Worm (Caenorhabditis elegans): ENCODE measurements around the gene ddl-3.
A peak's percentile ranks its signal among the peaks of the same experiment; 100 is the strongest.
"Not testable (repeated sequence)": the region's sequence is repeated elsewhere in the genome, so short reads cannot be mapped to it uniquely, and the experiment has no call there.

The ddl-3 gene

DNA sequence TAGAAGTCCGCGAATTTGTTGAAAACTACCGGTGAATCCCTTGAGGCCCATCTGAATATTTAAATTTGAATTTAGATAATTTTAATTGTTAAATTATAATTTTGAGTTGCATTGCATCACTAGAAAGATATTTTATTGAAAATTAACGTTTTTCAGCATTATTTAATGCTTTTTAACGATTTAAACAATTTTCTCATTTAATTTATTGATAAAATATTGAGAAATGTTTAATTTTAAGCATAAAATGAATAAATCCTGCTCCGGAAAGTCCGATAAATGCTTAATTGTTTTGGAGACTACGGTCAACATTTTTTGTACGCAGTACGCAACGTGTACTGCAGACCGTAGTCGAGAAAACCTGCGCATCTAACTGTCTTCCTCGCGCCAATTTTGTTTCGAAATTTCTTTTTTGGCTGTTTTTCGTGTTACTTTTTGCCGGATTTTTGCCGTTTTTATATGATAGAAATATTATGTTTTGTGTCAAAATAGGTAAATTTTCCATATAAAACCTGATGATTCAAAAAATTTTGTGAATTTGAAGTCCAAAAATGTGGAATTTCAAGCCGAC is 5.2 kb upstream of the ddl-3 start, which contains the start of the genes Y54G11A.17, lin-7 and elof-1 (continued):
- TF ChIP-seq nhr-11 (tag; optimal IDR thresholded peaks at IDR 0.05) = peak; percentile 88
- peak; percentile 97 for TF ChIP-seq nhr-77 (tag; optimal IDR thresholded peaks at IDR 0.05)
- peak; percentile 51; the same call in 1 of the 2 replicates for TF ChIP-seq T26A8.4 (GFP tag; IDR thresholded peaks at IDR 0.05)
- TF ChIP-seq dmd-6 (GFP tag; IDR thresholded peaks at IDR 0.05) = peak; percentile 56; the same call in 1 of the 2 replicates
- TF ChIP-seq unc-130 (GFP tag; optimal IDR thresholded peaks at IDR 0.05) = peak; percentile 73
- TF ChIP-seq ceh-20 (GFP tag; IDR thresholded peaks at IDR 0.05) = peak; percentile 57; the same call in 1 of the 2 replicates
- TF ChIP-seq dve-1 (tag; optimal IDR thresholded peaks at IDR 0.05; ENCODE audit: insufficient read depth) = peak; percentile 87
- TF ChIP-seq php-3 (GFP tag; IDR thresholded peaks at IDR 0.05) = 0 out of 2 replicates have a peak, but pooled peaks have one; percentile 14

ce11 chrII:14346243-14346642 is 2.0 kb upstream of the ddl-3 start, which contains the start of gene Y54G11A.9:
Gene Y54G11A.9 (minus strand): TSS chrII:14346438.
- peak in 1 of 2 experiments; percentile 56 for TF ChIP-seq unc-62 (GFP tag; optimal IDR thresholded peaks at IDR 0.05 in 1 of 2)
- TF ChIP-seq unc-62 (tag; optimal IDR thresholded peaks at IDR 0.05) = not testable (repeated sequence)

DNA sequence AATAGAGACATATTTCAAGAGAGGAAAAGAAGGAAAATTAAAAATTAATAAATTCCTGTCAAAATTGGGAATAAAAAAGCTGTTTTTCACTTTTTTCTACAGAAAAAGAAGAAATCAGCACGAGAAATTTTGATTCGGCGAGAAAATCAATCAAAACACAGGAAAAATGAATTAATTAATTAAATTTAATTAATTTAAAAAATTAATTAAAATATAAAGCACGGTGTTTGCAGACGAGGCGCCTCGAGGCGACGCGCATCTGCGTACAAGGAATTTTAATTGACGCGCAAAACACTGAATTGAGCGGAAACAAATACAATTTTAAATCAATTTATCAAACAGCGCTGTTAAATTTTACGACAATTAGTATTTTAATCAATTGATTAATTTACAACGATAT is 23.0 kb downstream of the ddl-3 start:
- peak; percentile 39; the same call in 1 of the 2 replicates for TF ChIP-seq lin-38 (GFP tag; IDR thresholded peaks at IDR 0.05)
- TF ChIP-seq arid-1 (GFP tag; conservative IDR thresholded peaks at IDR 0.05) = no peak
- no peak for TF ChIP-seq nhr-237 (tag; optimal IDR thresholded peaks at IDR 0.05)
- TF ChIP-seq spr-1 (tag; optimal IDR thresholded peaks at IDR 0.05) = no peak
- TF ChIP-seq lin-1 (GFP tag; IDR thresholded peaks at IDR 0.05) = no peak
- TF ChIP-seq R02D3.7 (tag; optimal IDR thresholded peaks at IDR 0.05) = no peak
- no peak for TF ChIP-seq lin-15B (tag; optimal IDR thresholded peaks at IDR 0.05)
- TF ChIP-seq sdz-12 (GFP tag; optimal IDR thresholded peaks at IDR 0.05) = no peak
- TF ChIP-seq mes-2 (tag; optimal IDR thresholded peaks at IDR 0.05; ENCODE audit: poor library complexity, severe bottlenecking) = peak; percentile 27
- no peak for TF ChIP-seq hlh-30 (tag; optimal IDR thresholded peaks at IDR 0.05; ENCODE audit: insufficient read depth)

DNA sequence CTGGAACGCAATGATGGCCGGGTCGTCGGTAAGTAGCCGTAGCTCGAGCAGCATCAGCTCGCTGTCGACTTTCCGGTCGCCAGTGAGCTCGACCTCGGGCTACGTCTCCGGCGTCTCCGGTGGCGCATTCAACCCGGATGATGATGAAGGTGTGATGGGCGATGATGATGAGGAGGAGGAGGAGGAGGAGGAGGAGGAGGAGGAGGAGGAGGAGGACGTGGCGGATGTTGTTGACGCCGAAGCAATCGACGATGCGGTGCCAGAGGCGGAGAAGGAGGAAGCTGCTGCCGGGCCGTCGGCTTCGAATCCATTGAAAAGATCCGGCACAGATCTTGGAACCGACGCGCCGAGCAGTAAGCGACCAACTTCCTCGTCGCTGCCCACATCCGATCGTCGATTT is 25.0 kb downstream of the ddl-3 start:
- TF ChIP-seq jun-1 (tag; optimal IDR thresholded peaks at IDR 0.05) (no peak), R02D3.7 (tag; optimal IDR thresholded peaks at IDR 0.05) (no peak), aha-1 (tag) (peak; percentile 4), madf-5 (GFP tag; IDR thresholded peaks at IDR 0.05) (0 out of 4 replicates have a peak, but pooled peaks of 1 of the 2 experiments have one; percentile 12), vab-7 (GFP tag; IDR thresholded peaks at IDR 0.05) (no peak), set-16 (GFP tag; IDR thresholded peaks at IDR 0.05) (peak; percentile 95)

DNA sequence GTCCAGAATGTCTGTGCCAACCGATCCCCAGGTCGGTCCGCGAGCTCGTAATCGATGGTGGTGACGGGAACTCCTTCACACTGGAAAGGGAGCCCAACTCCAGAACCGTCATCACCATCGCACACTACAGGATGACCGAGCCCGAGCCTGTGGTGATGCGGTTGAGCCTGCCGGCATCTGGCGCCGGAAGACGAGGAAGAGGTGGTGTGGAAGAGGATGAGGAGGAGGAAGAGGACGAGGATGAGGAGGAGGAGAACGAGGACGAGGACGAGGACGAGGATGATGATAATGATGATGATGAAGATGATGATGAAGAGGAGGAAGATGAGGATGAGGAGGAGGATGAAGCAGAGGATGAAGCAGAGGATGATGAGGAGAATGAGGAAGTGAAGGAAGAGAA is 26.2 kb downstream of the ddl-3 start, which contains the start of gene Y54G11A.14:
TSS of gene Y54G11A.14 (plus strand) at position 132 of the 400 bp plus-strand sequence.
- no peak for TF ChIP-seq ztf-7 (tag; optimal IDR thresholded peaks at IDR 0.05)
- no peak for TF ChIP-seq hif-1 (tag; optimal IDR thresholded peaks at IDR 0.05)
- TF ChIP-seq set-16 (GFP tag; IDR thresholded peaks at IDR 0.05) = peak; percentile 84
- TF ChIP-seq egl-43 (GFP tag; IDR thresholded peaks at IDR 0.05) = 0 out of 2 replicates have a peak, but pooled peaks have one; percentile 22
- TF ChIP-seq daf-19 (GFP tag; conservative IDR thresholded peaks at IDR 0.05) = no peak
- peak; percentile 11 for TF ChIP-seq aha-1 (tag)
- 0 out of 2 replicates have a peak, but pooled peaks have one; percentile 20 for TF ChIP-seq Y105C5A.15 (GFP tag; IDR thresholded peaks at IDR 0.05)

DNA sequence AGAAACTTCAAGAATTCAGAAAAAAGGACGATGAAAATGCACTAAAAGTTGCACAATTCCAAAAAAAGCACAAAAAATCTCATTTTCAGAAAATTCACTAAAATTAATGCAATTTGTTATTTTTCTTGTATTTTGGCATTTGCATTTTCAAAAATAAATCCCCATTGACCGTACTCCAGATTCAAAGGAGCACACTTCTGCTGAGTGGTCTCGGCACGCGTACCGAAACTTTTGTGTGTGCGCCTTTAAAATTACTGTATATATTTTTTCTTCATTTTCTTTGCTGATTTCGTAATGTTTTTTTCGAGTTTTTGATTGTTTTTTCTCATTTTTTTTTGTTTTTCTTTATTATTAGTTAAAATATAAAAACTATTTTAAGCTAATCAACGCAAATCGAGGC is 32.1 kb downstream of the ddl-3 start:
- no peak for TF ChIP-seq spr-1 (tag; optimal IDR thresholded peaks at IDR 0.05)
- no peak for TF ChIP-seq pqm-1 (tag; optimal IDR thresholded peaks at IDR 0.05)
- TF ChIP-seq egl-27 (tag; optimal IDR thresholded peaks at IDR 0.05) = no peak
- no peak for TF ChIP-seq lin-13 (GFP tag; optimal IDR thresholded peaks at IDR 0.05)
- no peak for TF ChIP-seq R02D3.7 (tag; optimal IDR thresholded peaks at IDR 0.05)
- no peak for TF ChIP-seq snpc-4 (tag; optimal IDR thresholded peaks at IDR 0.05)
- TF ChIP-seq php-3 (GFP tag; IDR thresholded peaks at IDR 0.05) = no peak
- TF ChIP-seq lsy-2 (tag; optimal IDR thresholded peaks at IDR 0.05) = peak in 1 of 2 experiments; percentile 23
- 0 out of 2 replicates have a peak, but pooled peaks have one; percentile 15 for TF ChIP-seq lin-38 (GFP tag; IDR thresholded peaks at IDR 0.05)
- TF ChIP-seq unc-130 (GFP tag; optimal IDR thresholded peaks at IDR 0.05) = peak; percentile 8
- no peak for TF ChIP-seq zip-11 (GFP tag; IDR thresholded peaks at IDR 0.05)
- TF ChIP-seq spr-3 (GFP tag; optimal IDR thresholded peaks at IDR 0.05) = no peak
- no peak for TF ChIP-seq mdl-1 (tag; optimal IDR thresholded peaks at IDR 0.05)

Measured in whole organism, L4 larva.